Fruit fly (Drosophila melanogaster) whole organism, pupa: ENCODE measurements around the gene CG12728.
A peak's percentile ranks its signal among the peaks of the same experiment; 100 is the strongest.

Experiments used
- CG10348 ChIP-seq: fragments of 200-800 bp; sonication (Bioruptor generic); IDR thresholded peaks from 2 replicates; pipeline ENCODE4 v1.3.6; 2022; ENCODE audit warnings: missing biosample characterization, missing genetic modification characterization
- CG12605 ChIP-seq: fragments of 200-800 bp; sonication (Bioruptor generic); IDR thresholded peaks from 2 replicates; pipeline ENCODE4 v1.3.6; 2022; ENCODE audit warnings: missing biosample characterization, missing genetic modification characterization
- CG13204 ChIP-seq: fragments of 200-800 bp; sonication (Bioruptor generic); optimal IDR thresholded peaks from 2 replicates; lab custom pipeline; 2018; ENCODE audit warnings: missing biosample characterization, mild to moderate bottlenecking, missing genetic modification characterization, moderate library complexity
- CG14655 ChIP-seq: fragments of 200-800 bp; sonication (Bioruptor generic); optimal IDR thresholded peaks from 3 replicates; lab custom pipeline; 2017; ENCODE audit warnings: mild to moderate bottlenecking, missing biosample characterization, missing genetic modification reagents, missing genetic modification characterization
- CG15710 ChIP-seq: fragments of 200-800 bp; sonication (Bioruptor generic); optimal IDR thresholded peaks from 2 replicates; lab custom pipeline; 2018; ENCODE audit warnings: missing biosample characterization, mild to moderate bottlenecking, missing genetic modification characterization, moderate library complexity
- CG17806 ChIP-seq: fragments of 200-800 bp; sonication (Bioruptor generic); optimal IDR thresholded peaks from 2 replicates; lab custom pipeline; 2018; ENCODE audit warnings: missing biosample characterization, mild to moderate bottlenecking, missing genetic modification characterization, moderate library complexity
- CG32121 ChIP-seq: fragments of 200-800 bp; sonication (Bioruptor generic); IDR thresholded peaks from 2 replicates; pipeline ENCODE4 v1.3.6; 2022; ENCODE audit warnings: missing biosample characterization, missing genetic modification characterization
- CG34367 ChIP-seq: fragments of 200-800 bp; sonication (Bioruptor generic); optimal IDR thresholded peaks from 2 replicates; lab custom pipeline; 2018; ENCODE audit warnings: missing biosample characterization, mild to moderate bottlenecking, missing genetic modification characterization
- CG4496 ChIP-seq: fragments of 200-800 bp; sonication (Bioruptor generic); IDR thresholded peaks from 3 replicates; pipeline ENCODE4 v1.3.6; 2022; ENCODE audit warnings: missing biosample characterization, missing genetic modification characterization
- CG8159 ChIP-seq: fragments of 200-800 bp; sonication (Bioruptor generic); optimal IDR thresholded peaks from 3 replicates; lab custom pipeline; 2018; ENCODE audit warnings: missing biosample characterization, mild to moderate bottlenecking, missing genetic modification characterization, moderate library complexity
- CG8301 ChIP-seq: fragments of 200-800 bp; sonication (Bioruptor generic); optimal IDR thresholded peaks from 2 replicates; lab custom pipeline; 2018; ENCODE audit warnings: missing biosample characterization, mild to moderate bottlenecking, missing genetic modification characterization
- CG9948 ChIP-seq: fragments of 200-800 bp; sonication (Bioruptor generic); optimal IDR thresholded peaks from 2 replicates; lab custom pipeline; 2018; ENCODE audit warnings: missing biosample characterization, mild to moderate bottlenecking, missing genetic modification characterization, moderate library complexity
- D1 ChIP-seq: fragments of 200-800 bp; sonication (Bioruptor generic); optimal IDR thresholded peaks from 2 replicates; lab custom pipeline; 2018; ENCODE audit warnings: missing biosample characterization, mild to moderate bottlenecking, missing genetic modification characterization, moderate library complexity
- EcR ChIP-seq: fragments of 200-800 bp; sonication (Bioruptor generic); optimal IDR thresholded peaks from 3 replicates; lab custom pipeline; 2019; ENCODE audit warnings: missing biosample characterization, missing genetic modification characterization, mild to moderate bottlenecking, moderate library complexity, missing genetic modification reagents
- Ets98B ChIP-seq: fragments of 200-800 bp; sonication (Bioruptor generic); IDR thresholded peaks from 2 replicates; pipeline ENCODE4 v1.3.6; 2022; ENCODE audit warnings: missing biosample characterization, missing genetic modification characterization
- Pif1A ChIP-seq: fragments of 200-800 bp; sonication (Bioruptor generic); optimal IDR thresholded peaks from 3 replicates; lab custom pipeline; 2016; ENCODE audit warnings: missing biosample characterization, missing genetic modification characterization
- Pif1B ChIP-seq: fragments of 200-800 bp; sonication (Bioruptor generic); optimal IDR thresholded peaks from 3 replicates; lab custom pipeline; 2016; ENCODE audit warnings: missing biosample characterization, missing genetic modification characterization
- Snoo ChIP-seq: fragments of 200-800 bp; sonication (Bioruptor generic); optimal IDR thresholded peaks from 3 replicates; lab custom pipeline; 2017; ENCODE audit warnings: missing biosample characterization, mild to moderate bottlenecking, missing genetic modification characterization, inconsistent platforms
- fd96Ca ChIP-seq: fragments of 200-800 bp; sonication (Bioruptor generic); IDR thresholded peaks from 3 replicates; pipeline ENCODE4 v1.3.6; 2022; ENCODE audit warnings: missing biosample characterization, missing genetic modification characterization
- gl ChIP-seq: fragments of 200-800 bp; sonication (Bioruptor generic); optimal IDR thresholded peaks from 2 replicates; lab custom pipeline; 2018; ENCODE audit warnings: missing biosample characterization, mild to moderate bottlenecking, missing genetic modification characterization
- rn ChIP-seq: fragments of 200-800 bp; sonication (Bioruptor generic); IDR thresholded peaks from 2 replicates; pipeline ENCODE4 v1.3.6; 2022; ENCODE audit warnings: missing biosample characterization, missing genetic modification characterization

Gene CG12728

DNA sequence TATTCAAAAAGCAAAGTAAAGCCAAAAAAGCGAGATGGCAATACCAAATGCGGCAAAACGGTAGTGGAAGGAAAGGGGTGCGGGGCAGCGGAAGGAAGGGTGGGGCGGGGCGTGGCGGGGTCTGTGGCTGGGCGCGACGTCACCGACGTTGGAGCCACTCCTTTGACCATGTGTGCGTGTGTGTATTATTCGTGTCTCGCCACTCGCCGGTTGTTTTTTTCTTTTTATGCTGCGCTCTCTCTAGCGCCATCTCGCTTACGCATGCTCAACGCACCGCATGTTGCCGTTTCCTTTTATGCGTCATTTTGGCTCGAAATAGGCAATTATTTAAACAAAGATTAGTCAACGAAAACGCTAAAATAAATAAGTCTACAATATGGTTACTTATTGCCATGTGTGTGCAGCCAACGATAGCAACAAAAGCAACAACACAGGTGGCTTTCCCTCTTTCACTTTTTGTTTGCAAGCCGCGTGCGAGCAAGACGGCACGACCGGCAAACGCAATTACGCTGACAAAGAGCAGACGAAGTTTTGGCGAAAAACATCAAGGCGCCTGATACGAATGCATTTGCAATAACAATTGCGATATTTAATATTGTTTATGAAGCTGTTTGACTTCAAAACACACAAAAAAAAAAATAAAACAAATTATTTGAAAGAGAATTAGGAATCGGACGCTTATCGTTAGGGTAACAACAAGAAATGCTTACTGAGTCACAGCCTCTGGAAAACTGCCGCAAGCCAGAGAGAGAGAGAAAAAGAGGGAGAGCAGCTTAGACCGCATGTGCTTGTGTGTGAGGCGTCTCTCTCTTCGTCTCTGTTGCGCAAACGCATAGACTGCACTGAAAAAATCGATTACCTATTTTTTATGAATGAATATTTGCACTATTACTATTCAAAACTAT lies 42.9 kb upstream of the CG12728 start:
- peak; percentile 40 for TF ChIP-seq Snoo (tag; lab: Kevin White, UChicago)
- TF ChIP-seq EcR = peak; percentile 30
- no peak for TF ChIP-seq Pif1A (GFP tag; lab: Kevin White, UChicago)
- TF ChIP-seq gl (tag; lab: Kevin White, UChicago) = peak; percentile 30
- TF ChIP-seq fd96Ca = peak; percentile 58; the same call in 1 of the 3 replicates
- TF ChIP-seq CG15710 (tag; lab: Kevin White, UChicago) = peak; percentile 29
- peak; percentile 35 for TF ChIP-seq CG14655 (GFP tag; lab: Kevin White, UChicago)
- TF ChIP-seq CG4496 (GFP tag; lab: Robert Waterston, UW) = peak; percentile 74
- TF ChIP-seq CG13204 (GFP tag; lab: Kevin White, UChicago) = peak; percentile 81
- peak; percentile 44 for TF ChIP-seq Ets98B
- TF ChIP-seq CG9948 (tag; lab: Kevin White, UChicago) = no peak
- TF ChIP-seq Pif1B (GFP tag; lab: Kevin White, UChicago) = no peak
- TF ChIP-seq D1 (tag; lab: Kevin White, UChicago) = no peak
- TF ChIP-seq CG32121 (GFP tag; lab: Robert Waterston, UW) = 0 out of 2 replicates have a peak, but pooled peaks have one; percentile 36
- no peak for TF ChIP-seq CG10348
- peak; percentile 30; the same call in 1 of the 2 replicates for TF ChIP-seq CG12605 (GFP tag; lab: Robert Waterston, UW)
- TF ChIP-seq rn (GFP tag; lab: Robert Waterston, UW) = no peak
- TF ChIP-seq CG17806 (tag; lab: Kevin White, UChicago) = no peak

dm6 chrX:5900146-5901093 lies 42.0 kb upstream of the CG12728 start, which contains the start of gene Act5C:
Gene Act5C, plus strand, starts transcription at chrX:5900861.
- peak; percentile 98 for TF ChIP-seq CG8159 (tag; lab: Kevin White, UChicago)
- TF ChIP-seq CG14655 (GFP tag; lab: Kevin White, UChicago) = peak; percentile 96
- TF ChIP-seq gl (tag; lab: Kevin White, UChicago) = peak; percentile 97
- TF ChIP-seq Pif1B (GFP tag; lab: Kevin White, UChicago) = peak; percentile 97
- TF ChIP-seq CG13204 (GFP tag; lab: Kevin White, UChicago) = peak; percentile 91
- peak; percentile 97 for TF ChIP-seq CG9948 (tag; lab: Kevin White, UChicago)
- TF ChIP-seq CG34367 = peak; percentile 99
- TF ChIP-seq EcR = peak; percentile 50
- peak; percentile 98 for TF ChIP-seq CG15710 (tag; lab: Kevin White, UChicago)
- TF ChIP-seq Ets98B = peak; percentile 97
- TF ChIP-seq Pif1A (GFP tag; lab: Kevin White, UChicago) = peak; percentile 97
- peak; percentile 98 for TF ChIP-seq CG17806 (tag; lab: Kevin White, UChicago)
- peak; percentile 95 for TF ChIP-seq CG32121 (GFP tag; lab: Robert Waterston, UW)
- peak; percentile 98 for TF ChIP-seq Snoo (tag; lab: Kevin White, UChicago)
- TF ChIP-seq D1 (tag; lab: Kevin White, UChicago) = peak; percentile 77
- peak; percentile 98 for TF ChIP-seq CG4496 (GFP tag; lab: Robert Waterston, UW)
- peak; percentile 95 for TF ChIP-seq CG12605 (GFP tag; lab: Robert Waterston, UW)
- TF ChIP-seq rn (GFP tag; lab: Robert Waterston, UW) = peak; percentile 95
- peak; percentile 98 for TF ChIP-seq fd96Ca
- TF ChIP-seq CG10348 = peak; percentile 67
- TF ChIP-seq CG8301 (tag; lab: Kevin White, UChicago) = peak; percentile 96

DNA sequence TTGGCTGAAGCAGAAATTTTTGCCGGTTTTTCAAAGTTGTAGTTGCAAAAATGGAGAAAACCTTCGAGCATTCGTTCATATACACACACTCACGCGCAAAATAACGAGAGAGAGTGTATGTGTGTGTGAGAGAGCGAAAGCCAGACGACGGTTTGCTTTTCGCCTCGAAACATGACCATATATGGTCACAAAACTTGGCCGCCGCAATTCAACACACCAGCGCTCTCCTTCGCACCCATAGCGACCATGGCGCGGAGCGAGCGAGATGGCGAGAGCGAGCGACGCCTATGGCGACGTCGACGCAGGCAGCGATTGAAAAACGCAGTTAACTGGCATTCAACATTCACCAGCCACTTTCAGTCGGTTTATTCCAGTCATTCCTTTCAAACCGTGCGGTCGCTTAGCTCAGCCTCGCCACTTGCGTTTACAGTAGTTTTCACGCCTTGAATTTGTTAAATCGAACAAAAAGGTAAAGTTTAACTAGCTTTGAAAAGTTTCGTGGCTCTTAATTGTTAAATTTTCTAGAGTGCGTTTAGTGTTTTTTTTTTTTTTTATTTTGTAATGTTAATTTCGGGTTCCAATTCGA lies 40.7 kb upstream of the CG12728 start:
- TF ChIP-seq Pif1A (GFP tag; lab: Kevin White, UChicago) (peak; percentile 30), CG12605 (GFP tag; lab: Robert Waterston, UW) (0 out of 2 replicates have a peak, but pooled peaks have one; percentile 8), Snoo (tag; lab: Kevin White, UChicago) (peak; percentile 46), CG9948 (tag; lab: Kevin White, UChicago) (no peak), Ets98B (peak; percentile 42; the same call in 1 of the 2 replicates), CG14655 (GFP tag; lab: Kevin White, UChicago) (peak; percentile 13), CG32121 (GFP tag; lab: Robert Waterston, UW) (peak; percentile 22; the same call in 1 of the 2 replicates), CG15710 (tag; lab: Kevin White, UChicago) (no peak), Pif1B (GFP tag; lab: Kevin White, UChicago) (peak; percentile 48), EcR (peak; percentile 77), CG8159 (tag; lab: Kevin White, UChicago) (peak; percentile 4), fd96Ca (peak; percentile 59; the same call in 2 of the 3 replicates), CG17806 (tag; lab: Kevin White, UChicago) (no peak), CG4496 (GFP tag; lab: Robert Waterston, UW) (peak; percentile 71; the same call in 2 of the 3 replicates), CG13204 (GFP tag; lab: Kevin White, UChicago) (peak; percentile 51)

DNA sequence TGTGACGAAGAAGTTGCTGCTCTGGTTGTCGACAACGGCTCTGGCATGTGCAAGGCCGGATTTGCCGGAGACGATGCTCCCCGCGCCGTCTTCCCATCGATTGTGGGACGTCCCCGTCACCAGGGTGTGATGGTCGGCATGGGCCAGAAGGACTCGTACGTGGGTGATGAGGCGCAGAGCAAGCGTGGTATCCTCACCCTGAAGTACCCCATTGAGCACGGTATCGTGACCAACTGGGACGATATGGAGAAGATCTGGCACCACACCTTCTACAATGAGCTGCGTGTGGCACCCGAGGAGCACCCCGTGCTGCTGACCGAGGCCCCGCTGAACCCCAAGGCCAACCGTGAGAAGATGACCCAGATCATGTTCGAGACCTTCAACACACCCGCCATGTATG lies 39.7 kb upstream of the CG12728 start:
- no peak for TF ChIP-seq CG15710 (tag; lab: Kevin White, UChicago)
